Worm (Caenorhabditis elegans): ENCODE results near the gene hmg-11.
A peak's percentile ranks its signal among the peaks of the same experiment; 100 is the strongest.

hmg-11 gene

ce11 chrII:4672584-4673110 is at the start of gene hmg-11, which contains the start of gene clec-140:
Gene hmg-11, plus strand, starts transcription at chrII:4673085.
Gene clec-140, plus strand, starts transcription at chrII:4673060.
- TF ChIP-seq hmg-4 (GFP tag; optimal IDR thresholded peaks at IDR 0.05) (peak; percentile 25), F13C5.2 (tag; optimal IDR thresholded peaks at IDR 0.05) (peak; percentile 49), pes-1 (GFP tag; IDR thresholded peaks at IDR 0.05) (no peak)

- TF ChIP-seq ama-1 (optimal IDR thresholded peaks at IDR 0.05) (no peak), tbx-11 (GFP tag; IDR thresholded peaks at IDR 0.05) (no peak), aly-1 (tag; optimal IDR thresholded peaks at IDR 0.05) (no peak), scrt-1 (GFP tag; IDR thresholded peaks at IDR 0.05) (no peak), hnd-1 (tag; optimal IDR thresholded peaks at IDR 0.05) (no peak), hmg-4 (GFP tag; optimal IDR thresholded peaks at IDR 0.05) (no peak)
Observed at ce11 chrII:4626606-4627005, 46.3 kb upstream of the hmg-11 start, which contains the start of gene F35D11.1. Gene F35D11.1, plus strand, starts transcription at chrII:4626906.

DNA sequence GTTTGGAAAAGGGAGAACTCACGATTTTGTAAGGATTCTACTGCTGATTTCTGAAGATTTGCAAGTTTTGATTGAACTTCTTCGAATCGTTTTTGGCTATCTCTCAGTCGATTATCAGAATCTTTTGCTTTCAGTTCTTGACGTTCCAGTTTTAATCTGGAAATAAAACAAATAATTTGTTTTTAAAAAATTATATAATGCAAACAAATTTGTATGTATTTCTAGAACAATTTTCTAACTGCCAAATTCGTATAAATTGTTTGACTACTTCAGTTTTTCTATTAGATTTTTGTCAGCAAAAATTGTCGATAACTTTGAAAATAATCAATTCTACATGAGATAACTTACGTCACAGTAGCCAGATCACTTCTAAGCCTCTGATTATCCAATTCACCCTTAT is 41.4 kb upstream of the hmg-11 start:
- TF ChIP-seq ceh-13 (GFP tag; optimal IDR thresholded peaks at IDR 0.05), result no peak

- TF ChIP-seq flt-1 (GFP tag; IDR thresholded peaks at IDR 0.05) (no peak), tra-4 (tag; optimal IDR thresholded peaks at IDR 0.05) (no peak), ets-7 (tag; optimal IDR thresholded peaks at IDR 0.05) (no peak), aly-1 (tag; optimal IDR thresholded peaks at IDR 0.05) (no peak), sea-1 (GFP tag; conservative IDR thresholded peaks at IDR 0.05) (no peak), ceh-36 (tag; optimal IDR thresholded peaks at IDR 0.05) (no peak), pes-1 (GFP tag; IDR thresholded peaks at IDR 0.05) (no peak), hnd-1 (tag; optimal IDR thresholded peaks at IDR 0.05) (no peak), hmg-4 (GFP tag; optimal IDR thresholded peaks at IDR 0.05) (no peak), ama-1 (optimal IDR thresholded peaks at IDR 0.05) (no peak)
Observed at ce11 chrII:4638241-4638640, 34.6 kb upstream of the hmg-11 start, which contains the start of gene che-10. Gene che-10, minus strand, starts transcription at chrII:4638341.

- no peak for TF ChIP-seq pes-1 (GFP tag; IDR thresholded peaks at IDR 0.05)
Observed at ce11 chrII:4638891-4639290, 34.0 kb upstream of the hmg-11 start.

DNA sequence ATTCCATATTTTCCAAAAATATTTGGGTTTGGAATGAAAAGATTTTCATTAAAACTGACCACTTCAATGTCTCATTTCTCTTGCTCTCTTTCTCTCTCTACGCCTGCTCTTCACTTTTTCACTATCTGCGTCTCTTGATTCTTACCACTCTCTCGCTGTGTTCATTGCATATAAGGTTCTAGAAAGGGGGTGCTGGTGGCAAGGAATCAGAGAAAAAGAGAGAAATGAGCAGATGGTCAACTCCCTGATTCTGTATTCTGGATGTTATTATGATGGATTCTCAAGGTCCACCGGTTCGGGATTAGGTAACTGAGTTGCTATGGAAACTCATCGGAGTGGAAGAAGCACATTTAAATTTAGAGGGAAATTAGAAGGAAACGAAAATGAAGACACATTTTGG is 32.1 kb upstream of the hmg-11 start:
- TF ChIP-seq flt-1 (GFP tag; IDR thresholded peaks at IDR 0.05) (no peak), B0310.2 (tag; optimal IDR thresholded peaks at IDR 0.05) (no peak), ceh-13 (GFP tag; optimal IDR thresholded peaks at IDR 0.05) (no peak), hmg-4 (GFP tag; optimal IDR thresholded peaks at IDR 0.05) (no peak), pes-1 (GFP tag; IDR thresholded peaks at IDR 0.05) (no peak)

- TF ChIP-seq ets-7 (tag; optimal IDR thresholded peaks at IDR 0.05) (no peak), ceh-36 (tag; optimal IDR thresholded peaks at IDR 0.05) (no peak), ceh-13 (GFP tag; optimal IDR thresholded peaks at IDR 0.05) (no peak), tbx-11 (GFP tag; IDR thresholded peaks at IDR 0.05) (no peak), B0310.2 (tag; optimal IDR thresholded peaks at IDR 0.05) (no peak), hmg-4 (GFP tag; optimal IDR thresholded peaks at IDR 0.05) (no peak), hmbx-1 (tag; optimal IDR thresholded peaks at IDR 0.05) (no peak), ama-1 (optimal IDR thresholded peaks at IDR 0.05) (no peak), hnd-1 (tag; optimal IDR thresholded peaks at IDR 0.05) (no peak), tra-4 (tag; optimal IDR thresholded peaks at IDR 0.05) (no peak), sea-1 (GFP tag; conservative IDR thresholded peaks at IDR 0.05) (no peak), scrt-1 (GFP tag; IDR thresholded peaks at IDR 0.05) (no peak), pes-1 (GFP tag; IDR thresholded peaks at IDR 0.05) (no peak), flt-1 (GFP tag; IDR thresholded peaks at IDR 0.05) (no peak)
Observed at ce11 chrII:4648785-4649184, 24.1 kb upstream of the hmg-11 start, which contains the start of gene lgc-27. Gene lgc-27, plus strand, starts transcription at chrII:4649085.

DNA sequence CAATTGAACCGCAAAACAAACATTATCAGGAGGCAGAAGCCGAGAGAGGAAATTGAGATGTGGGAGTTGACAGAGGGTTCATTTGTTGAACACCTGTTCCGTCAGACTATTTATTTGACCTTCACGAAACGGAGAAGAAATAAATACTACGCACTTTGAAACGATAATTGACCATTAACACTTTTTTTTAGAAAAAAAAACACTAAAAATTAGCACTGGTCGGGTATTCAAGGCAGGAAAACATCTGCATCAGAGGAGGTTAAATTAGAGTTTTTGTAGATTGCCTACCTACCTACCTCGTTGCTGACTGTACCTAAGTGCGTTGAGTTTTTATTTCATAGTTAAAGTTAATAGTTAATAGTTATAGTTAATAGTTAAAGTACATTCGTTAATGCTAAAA is 22.8 kb upstream of the hmg-11 start:
- no peak for TF ChIP-seq ceh-36 (tag; optimal IDR thresholded peaks at IDR 0.05)
- no peak for TF ChIP-seq F13C5.2 (tag; optimal IDR thresholded peaks at IDR 0.05)
- TF ChIP-seq scrt-1 (GFP tag; IDR thresholded peaks at IDR 0.05), result no peak
- no peak for TF ChIP-seq flt-1 (GFP tag; IDR thresholded peaks at IDR 0.05)
- no peak for TF ChIP-seq ama-1 (optimal IDR thresholded peaks at IDR 0.05)
- no peak for TF ChIP-seq tra-4 (tag; optimal IDR thresholded peaks at IDR 0.05)
- TF ChIP-seq B0310.2 (tag; optimal IDR thresholded peaks at IDR 0.05), result no peak
- no peak for TF ChIP-seq ceh-13 (GFP tag; optimal IDR thresholded peaks at IDR 0.05)
- no peak for TF ChIP-seq ets-7 (tag; optimal IDR thresholded peaks at IDR 0.05)
- no peak for TF ChIP-seq sea-1 (GFP tag; conservative IDR thresholded peaks at IDR 0.05)
- TF ChIP-seq hmg-4 (GFP tag; optimal IDR thresholded peaks at IDR 0.05), result no peak
- no peak for TF ChIP-seq hmbx-1 (tag; optimal IDR thresholded peaks at IDR 0.05)
- no peak for TF ChIP-seq hnd-1 (tag; optimal IDR thresholded peaks at IDR 0.05)
- TF ChIP-seq aly-1 (tag; optimal IDR thresholded peaks at IDR 0.05), result no peak
- TF ChIP-seq pes-1 (GFP tag; IDR thresholded peaks at IDR 0.05), result no peak
- no peak for TF ChIP-seq tbx-37 (GFP tag; conservative IDR thresholded peaks at IDR 0.05)
- TF ChIP-seq tbx-11 (GFP tag; IDR thresholded peaks at IDR 0.05), result no peak

DNA sequence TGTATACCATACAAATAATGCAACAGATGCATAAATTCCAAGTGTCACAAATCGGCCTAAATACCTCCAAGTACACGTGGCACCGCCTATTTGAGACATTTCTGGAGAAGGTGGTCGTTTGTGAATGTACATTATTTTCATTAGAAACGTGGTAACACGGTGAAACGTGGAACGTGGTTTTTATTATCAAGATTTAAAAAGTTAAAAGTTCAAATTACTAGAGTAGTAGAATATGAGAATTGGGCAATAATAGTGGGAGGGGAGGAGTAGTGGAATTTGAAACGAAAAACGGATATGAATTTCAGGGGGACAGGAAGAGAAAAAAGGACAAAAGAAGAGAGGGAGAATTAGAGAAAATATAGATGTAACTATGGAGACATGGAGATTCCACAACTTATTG is 17.1 kb upstream of the hmg-11 start, which contains the start of gene fut-6:
fut-6 (minus strand) TSS at position 101 of the 400 bp plus-strand sequence.
- TF ChIP-seq hnd-1 (tag; optimal IDR thresholded peaks at IDR 0.05), result no peak
- no peak for TF ChIP-seq tbx-37 (GFP tag; conservative IDR thresholded peaks at IDR 0.05)
- no peak for TF ChIP-seq tra-4 (tag; optimal IDR thresholded peaks at IDR 0.05)
- no peak for TF ChIP-seq ceh-36 (tag; optimal IDR thresholded peaks at IDR 0.05)
- TF ChIP-seq flt-1 (GFP tag; IDR thresholded peaks at IDR 0.05), result no peak
- TF ChIP-seq pes-1 (GFP tag; IDR thresholded peaks at IDR 0.05), result no peak
- no peak for TF ChIP-seq F13C5.2 (tag; optimal IDR thresholded peaks at IDR 0.05)
- no peak for TF ChIP-seq hmbx-1 (tag; optimal IDR thresholded peaks at IDR 0.05)
- TF ChIP-seq hmg-4 (GFP tag; optimal IDR thresholded peaks at IDR 0.05), result no peak
- TF ChIP-seq ets-7 (tag; optimal IDR thresholded peaks at IDR 0.05), result no peak
- no peak for TF ChIP-seq ceh-13 (GFP tag; optimal IDR thresholded peaks at IDR 0.05)
- no peak for TF ChIP-seq sea-1 (GFP tag; conservative IDR thresholded peaks at IDR 0.05)
- TF ChIP-seq tbx-11 (GFP tag; IDR thresholded peaks at IDR 0.05), result no peak
- no peak for TF ChIP-seq ama-1 (optimal IDR thresholded peaks at IDR 0.05)
